Worm (Caenorhabditis elegans) whole organism, L3 larva: ENCODE measurements around the gene srbc-67.
"Not testable (repeated sequence)": the region's sequence is repeated elsewhere in the genome, so short reads cannot be mapped to it uniquely, and the experiment has no call there.

Source experiments
- R02D3.7 ChIP-seq: fragments of 150-350 bp; optimal IDR thresholded peaks from 2 replicates; lab custom pipeline; 2014; ENCODE audit warnings: missing biosample characterization, missing genetic modification characterization
- ZK546.5 ChIP-seq: sonication (generic microtip); optimal IDR thresholded peaks from 2 replicates; lab custom pipeline; 2017; ENCODE audit warnings: missing biosample characterization, missing genetic modification characterization
- aly-2 ChIP-seq: fragments of 150-350 bp; optimal IDR thresholded peaks from 2 replicates; lab custom pipeline; 2014; ENCODE audit warnings: missing biosample characterization, missing genetic modification characterization
- ama-1 ChIP-seq: fragments of 150-350 bp; optimal IDR thresholded peaks from 2 replicates; lab custom pipeline; 2018
- ceh-28 ChIP-seq: fragments of 150-350 bp; optimal IDR thresholded peaks from 2 replicates; lab custom pipeline; 2014; ENCODE audit warnings: missing biosample characterization, missing genetic modification reagents, missing genetic modification characterization
- ceh-82 ChIP-seq: fragments of 150-350 bp; optimal IDR thresholded peaks from 2 replicates; lab custom pipeline; 2014; ENCODE audit warnings: missing biosample characterization, missing genetic modification characterization
- elt-1 ChIP-seq: fragments of 150-350 bp; optimal IDR thresholded peaks from 2 replicates; lab custom pipeline; 2014; ENCODE audit warnings: missing biosample characterization, missing genetic modification characterization
- elt-2 ChIP-seq: sonication (generic microtip); optimal IDR thresholded peaks from 2 replicates; lab custom pipeline; 2016; ENCODE audit warnings: missing genetic modification reagents, mild to moderate bottlenecking, missing genetic modification characterization, missing compliant biosample characterization
- elt-3 ChIP-seq, 3 experiments: fragments of 150-350 bp in 1 of 3; sonication (generic microtip) in 2 of 3; optimal IDR thresholded peaks; 2 replicates in 2 of 3; 4 replicates in 1 of 3; lab custom pipeline; 2014 to 2017; ENCODE audit warnings: missing biosample characterization in 3 of 3, missing genetic modification characterization in 3 of 3
- eor-1 ChIP-seq, 2 experiments: fragments of 150-350 bp; optimal IDR thresholded peaks; 2 replicates each; lab custom pipeline; 2014 to 2018; ENCODE audit warnings: missing biosample characterization in 2 of 2, missing genetic modification characterization in 2 of 2
- fkh-2 ChIP-seq: fragments of 150-350 bp; optimal IDR thresholded peaks from 2 replicates; lab custom pipeline; 2014; ENCODE audit warnings: missing biosample characterization, missing genetic modification reagents, missing genetic modification characterization
- fos-1 ChIP-seq: fragments of 150-350 bp; optimal IDR thresholded peaks from 2 replicates; lab custom pipeline; 2014; ENCODE audit warnings: missing biosample characterization, missing genetic modification characterization
- jun-1 ChIP-seq: fragments of 150-350 bp; optimal IDR thresholded peaks from 2 replicates; lab custom pipeline; 2014; ENCODE audit warnings: missing biosample characterization, missing genetic modification reagents, missing genetic modification characterization
- lin-15B ChIP-seq: fragments of 150-350 bp; optimal IDR thresholded peaks from 2 replicates; lab custom pipeline; 2014; ENCODE audit warnings: missing biosample characterization, missing genetic modification characterization
- lin-39 ChIP-seq: fragments of 150-350 bp; optimal IDR thresholded peaks from 2 replicates; lab custom pipeline; 2018; ENCODE audit warnings: missing biosample characterization, missing genetic modification reagents, missing genetic modification characterization
- lsy-12 ChIP-seq: sonication (generic microtip); optimal IDR thresholded peaks from 2 replicates; lab custom pipeline; 2016; ENCODE audit warnings: mild to moderate bottlenecking, missing genetic modification characterization, missing compliant biosample characterization
- mdl-1 ChIP-seq: fragments of 150-350 bp; optimal IDR thresholded peaks from 2 replicates; lab custom pipeline; 2014; ENCODE audit warnings: missing biosample characterization, missing genetic modification characterization
- nfya-1 ChIP-seq: sonication (generic microtip); optimal IDR thresholded peaks from 2 replicates; lab custom pipeline; 2017; ENCODE audit warnings: missing genetic modification characterization, mild to moderate bottlenecking, missing compliant biosample characterization, antibody characterized with exemption, moderate library complexity; ENCODE audit not compliant: insufficient read depth
- nhr-23 ChIP-seq: fragments of 150-350 bp; optimal IDR thresholded peaks from 2 replicates; lab custom pipeline; 2014; ENCODE audit warnings: missing biosample characterization, missing genetic modification reagents, missing genetic modification characterization
- nhr-237 ChIP-seq: fragments of 150-350 bp; optimal IDR thresholded peaks from 2 replicates; lab custom pipeline; 2014; ENCODE audit warnings: missing biosample characterization, missing genetic modification characterization
- nhr-25 ChIP-seq: sonication (generic microtip); optimal IDR thresholded peaks from 2 replicates; lab custom pipeline; 2017; ENCODE audit warnings: missing biosample characterization, missing genetic modification characterization
- nhr-28 ChIP-seq: fragments of 150-350 bp; optimal IDR thresholded peaks from 2 replicates; lab custom pipeline; 2014; ENCODE audit warnings: missing biosample characterization, missing genetic modification characterization
- nhr-43 ChIP-seq: sonication (generic microtip); optimal IDR thresholded peaks from 2 replicates; lab custom pipeline; 2016; ENCODE audit warnings: mild to moderate bottlenecking, missing genetic modification characterization, missing compliant biosample characterization; ENCODE audit not compliant: poor library complexity, severe bottlenecking
- nhr-67 ChIP-seq: fragments of 150-350 bp; optimal IDR thresholded peaks from 2 replicates; lab custom pipeline; 2014; ENCODE audit warnings: missing biosample characterization, missing genetic modification characterization
- nhr-76 ChIP-seq: fragments of 150-350 bp; sonication (generic microtip); optimal IDR thresholded peaks from 5 replicates; lab custom pipeline; 2014; ENCODE audit warnings: missing biosample characterization, missing genetic modification characterization
- nhr-77 ChIP-seq: fragments of 150-350 bp; optimal IDR thresholded peaks from 2 replicates; lab custom pipeline; 2014; ENCODE audit warnings: missing biosample characterization, missing genetic modification characterization
- pqm-1 ChIP-seq: fragments of 150-350 bp; optimal IDR thresholded peaks from 2 replicates; lab custom pipeline; 2017; ENCODE audit warnings: missing biosample characterization, missing genetic modification characterization, inconsistent platforms
- skn-1 ChIP-seq: fragments of 150-350 bp; optimal IDR thresholded peaks from 2 replicates; lab custom pipeline; 2014; ENCODE audit warnings: missing biosample characterization, missing genetic modification characterization
- snpc-4 ChIP-seq: fragments of 150-350 bp; optimal IDR thresholded peaks from 2 replicates; lab custom pipeline; 2014; ENCODE audit warnings: missing biosample characterization, missing genetic modification characterization
- tbx-2 ChIP-seq: sonication (generic microtip); optimal IDR thresholded peaks from 2 replicates; lab custom pipeline; 2016; ENCODE audit warnings: mild to moderate bottlenecking, missing genetic modification characterization, missing compliant biosample characterization
- unc-39 ChIP-seq: sonication (generic microtip); optimal IDR thresholded peaks from 4 replicates; lab custom pipeline; 2017; ENCODE audit warnings: missing biosample characterization, missing genetic modification characterization
- unc-62 ChIP-seq: fragments of 150-350 bp; sonication (generic microtip); optimal IDR thresholded peaks from 4 replicates; lab custom pipeline; 2014; ENCODE audit warnings: missing biosample characterization, missing genetic modification reagents, missing genetic modification characterization
- ztf-11 ChIP-seq: fragments of 150-350 bp; optimal IDR thresholded peaks from 2 replicates; lab custom pipeline; 2014; ENCODE audit warnings: missing biosample characterization, missing genetic modification characterization

The srbc-67 gene

ce11 chrV:3509878-3510277 is 31.1 kb downstream of the srbc-67 start, which contains the start of gene str-228:
Gene str-228 (plus strand): TSS chrV:3510178.
- no peak for TF ChIP-seq tbx-2 (tag; lab: Kevin White, UChicago)
- TF ChIP-seq nhr-77: no peak

- TF ChIP-seq ceh-28: no peak
- no peak for TF ChIP-seq mdl-1 (tag; lab: Kevin White, UChicago)
- TF ChIP-seq lin-39 (tag; lab: Kevin White, UChicago): no peak
- no peak for TF ChIP-seq lsy-12 (tag; lab: Kevin White, UChicago)
- no peak for TF ChIP-seq ZK546.5
- no peak for TF ChIP-seq nhr-28 (tag; lab: Kevin White, UChicago)
- no peak for TF ChIP-seq unc-62 (GFP tag; lab: Kevin White, UChicago)
- no peak for TF ChIP-seq tbx-2 (tag; lab: Kevin White, UChicago)
- TF ChIP-seq elt-3 (tag; optimal IDR thresholded peaks at IDR 0.05; lab: Kevin White, UChicago): no peak
- no peak for TF ChIP-seq R02D3.7 (tag; lab: Kevin White, UChicago)
- TF ChIP-seq jun-1: no peak
- TF ChIP-seq, all 47 proteins: peak for 0
Observed at ce11 chrV:3507691-3508090, 33.3 kb downstream of the srbc-67 start, which contains the start of gene str-225. Gene str-225 (plus strand): TSS chrV:3507822.

- not testable (repeated sequence) for TF ChIP-seq lsy-12 (tag; lab: Kevin White, UChicago); mdl-1 (tag; lab: Kevin White, UChicago); aly-2
- TF ChIP-seq, all 47 proteins: peak for 0; not testable (repeated sequence) for 47
Observed at ce11 chrV:3506252-3506651, 34.8 kb downstream of the srbc-67 start, which contains the start of gene ugt-64. Gene ugt-64 (minus strand): TSS chrV:3506352.

ce11 chrV:3505745-3506144 is 35.3 kb downstream of the srbc-67 start:
- TF ChIP-seq jun-1 (peak; percentile 55), nhr-28 (tag; lab: Kevin White, UChicago) (no peak), nhr-67 (no peak), ama-1 (no peak), unc-62 (GFP tag; lab: Kevin White, UChicago) (no peak), ceh-82 (tag; lab: Kevin White, UChicago) (no peak), elt-1 (tag; lab: Kevin White, UChicago) (no peak), eor-1 (tag; optimal IDR thresholded peaks at IDR 0.05; lab: Kevin White, UChicago) (no peak), fos-1 (tag; lab: Kevin White, UChicago) (no peak), skn-1 (no peak), elt-2 (tag; lab: Kevin White, UChicago) (peak; percentile 98), pqm-1 (tag; lab: Kevin White, UChicago) (peak; percentile 97), nhr-76 (no peak), nhr-25 (tag; lab: Kevin White, UChicago) (no peak), elt-3 (tag; optimal IDR thresholded peaks at IDR 0.05; lab: Kevin White, UChicago) (peak in 1 of 3 experiments; percentile 47), nhr-237 (tag; lab: Kevin White, UChicago) (no peak), nhr-23 (tag; lab: Kevin White, UChicago) (peak; percentile 23)
- TF ChIP-seq, all 47 proteins: peak for 5

ce11 chrV:3502038-3502437 is 39.0 kb downstream of the srbc-67 start, which contains the start of the genes C07G3.8 and C07G3.10:
Gene C07G3.8 (minus strand): TSS chrV:3502138.
Gene C07G3.10 (plus strand): TSS chrV:3502307.
- no peak for TF ChIP-seq mdl-1 (tag; lab: Kevin White, UChicago)
- TF ChIP-seq fkh-2 (tag; lab: Kevin White, UChicago): no peak
- no peak for TF ChIP-seq snpc-4
- no peak for TF ChIP-seq unc-39 (tag; lab: Kevin White, UChicago)
- TF ChIP-seq lin-39 (tag; lab: Kevin White, UChicago): no peak
- TF ChIP-seq nhr-43 (tag; lab: Kevin White, UChicago): no peak
- TF ChIP-seq elt-3 (tag; optimal IDR thresholded peaks at IDR 0.05; lab: Kevin White, UChicago): no peak
- TF ChIP-seq nhr-76: no peak
- no peak for TF ChIP-seq lin-15B (tag; lab: Kevin White, UChicago)
- TF ChIP-seq ceh-28: no peak
- no peak for TF ChIP-seq ztf-11 (tag; lab: Kevin White, UChicago)
- TF ChIP-seq nfya-1: no peak
